Fruit fly (Drosophila melanogaster): ENCODE data around the gene CG43095.

dm6 chr3R:22747423-22748090 is 24.0 kb downstream of the CG43095 start, which contains the start of gene CG17141:
- TF ChIP-seq psq (optimal IDR thresholded peaks at IDR 0.05) (no peak), h (optimal IDR thresholded peaks at IDR 0.05) (no peak), Sin3A (optimal IDR thresholded peaks at IDR 0.05) (no peak), ttk (optimal IDR thresholded peaks at IDR 0.05) (no peak), insv (optimal IDR thresholded peaks at IDR 0.05) (no peak), Myc (optimal IDR thresholded peaks at IDR 0.05) (no peak)

Data from Kc167 (cell line).